Worm (Caenorhabditis elegans) whole organism, L4 larva: ENCODE data around the gene C09E7.10.

Experiments
- D1046.2 ChIP-seq: fragments of 200-800 bp; sonication (Bioruptor generic); IDR thresholded peaks from 2 replicates; pipeline ENCODE4 v1.3.6; 2022; ENCODE audit warnings: missing genetic modification characterization, missing compliant biosample characterization
- F10B5.3 ChIP-seq: sonication (generic microtip); optimal IDR thresholded peaks from 2 replicates; lab custom pipeline; 2016; ENCODE audit warnings: mild to moderate bottlenecking, missing genetic modification characterization, missing compliant biosample characterization
- F26F4.8 ChIP-seq: fragments of 200-800 bp; sonication (Bioruptor generic); conservative IDR thresholded peaks from 2 replicates; pipeline ENCODE4 v1.3.6; 2022; ENCODE audit warnings: missing genetic modification characterization, missing compliant biosample characterization
- F49E8.2 ChIP-seq: sonication (generic microtip); optimal IDR thresholded peaks from 2 replicates; lab custom pipeline; 2016; ENCODE audit warnings: missing compliant biosample characterization, mild to moderate bottlenecking, missing genetic modification characterization, borderline replicate concordance
- ZK546.5 ChIP-seq, 2 experiments: sonication (generic microtip); optimal IDR thresholded peaks; 2 replicates each; lab custom pipeline; 2017; ENCODE audit warnings: missing biosample characterization in 2 of 2, missing genetic modification characterization in 2 of 2
- aha-1 ChIP-seq: fragments of 150-350 bp; peaks from one replicate; lab custom pipeline; 2014; ENCODE audit warnings: missing biosample characterization, missing genetic modification characterization
- attf-4 ChIP-seq: sonication (generic microtip); optimal IDR thresholded peaks from 3 replicates; lab custom pipeline; 2017; ENCODE audit warnings: missing biosample characterization, missing genetic modification characterization
- ceh-62 ChIP-seq: sonication (generic microtip); optimal IDR thresholded peaks from 2 replicates; lab custom pipeline; 2017; ENCODE audit warnings: missing biosample characterization, missing genetic modification characterization
- ces-1 ChIP-seq: fragments of 150-350 bp; sonication (generic microtip); optimal IDR thresholded peaks from 4 replicates; lab custom pipeline; 2014; ENCODE audit warnings: missing biosample characterization, missing genetic modification reagents, missing genetic modification characterization
- ctbp-1 ChIP-seq: fragments of 200-800 bp; sonication (Bioruptor generic); IDR thresholded peaks from 2 replicates; pipeline ENCODE4 v1.3.6; 2022; ENCODE audit warnings: missing genetic modification reagents, missing genetic modification characterization, missing compliant biosample characterization
- daf-16 ChIP-seq, 3 experiments: sonication (generic microtip); optimal IDR thresholded peaks; 2 replicates each; lab custom pipeline; 2016 to 2017; ENCODE audit warnings: missing genetic modification characterization in 3 of 3, missing genetic modification reagents in 3 of 3, mild to moderate bottlenecking in 2 of 3, missing compliant biosample characterization in 2 of 3, missing biosample characterization in 1 of 3, moderate library complexity in 1 of 3
- dmd-6 ChIP-seq: fragments of 200-800 bp; sonication (Bioruptor generic); IDR thresholded peaks from 2 replicates; pipeline ENCODE4 v1.3.6; 2022; ENCODE audit warnings: missing genetic modification reagents, missing genetic modification characterization, missing compliant biosample characterization
- dmd-9 ChIP-seq: fragments of 200-800 bp; sonication (Bioruptor generic); IDR thresholded peaks from 2 replicates; pipeline ENCODE4 v1.3.6; 2022; ENCODE audit warnings: missing genetic modification reagents, missing genetic modification characterization, missing compliant biosample characterization
- dve-1 ChIP-seq: sonication (generic microtip); optimal IDR thresholded peaks from 2 replicates; lab custom pipeline; 2017; ENCODE audit warnings: antibody characterized with exemption, mild to moderate bottlenecking, missing genetic modification characterization, missing compliant biosample characterization; ENCODE audit not compliant: insufficient read depth
- fkh-10 ChIP-seq: fragments of 150-350 bp; optimal IDR thresholded peaks from 2 replicates; lab custom pipeline; 2014; ENCODE audit warnings: missing biosample characterization, missing genetic modification reagents, missing genetic modification characterization
- hif-1 ChIP-seq, 2 experiments: sonication (generic microtip); optimal IDR thresholded peaks; 2 replicates each; lab custom pipeline; 2016 to 2017; ENCODE audit warnings: missing compliant biosample characterization in 2 of 2, missing genetic modification characterization in 2 of 2, missing genetic modification reagents in 2 of 2, missing genotype in 2 of 2, mild to moderate bottlenecking in 1 of 2
- hmg-1.1 ChIP-seq: fragments of 200-800 bp; sonication (Bioruptor generic); IDR thresholded peaks from 2 replicates; pipeline ENCODE4 v1.3.6; 2022; ENCODE audit warnings: missing genetic modification reagents, missing genetic modification characterization, missing compliant biosample characterization
- lim-7 ChIP-seq: fragments of 200-800 bp; sonication (Bioruptor generic); IDR thresholded peaks from 2 replicates; pipeline ENCODE4 v1.3.6; 2022; ENCODE audit warnings: missing genetic modification characterization, missing compliant biosample characterization
- lin-13 ChIP-seq: fragments of 150-350 bp; optimal IDR thresholded peaks from 2 replicates; lab custom pipeline; 2014; ENCODE audit warnings: missing biosample characterization, missing genetic modification reagents, missing genetic modification characterization
- lin-15B ChIP-seq: fragments of 150-350 bp; sonication (generic microtip); optimal IDR thresholded peaks from 3 replicates; lab custom pipeline; 2014; ENCODE audit warnings: missing biosample characterization, missing genetic modification characterization
- lin-39 ChIP-seq: fragments of 150-350 bp; optimal IDR thresholded peaks from 2 replicates; lab custom pipeline; 2014; ENCODE audit warnings: missing biosample characterization, missing genetic modification reagents, missing genetic modification characterization
- mdt-29 ChIP-seq: fragments of 200-800 bp; sonication (Bioruptor generic); IDR thresholded peaks from 2 replicates; pipeline ENCODE4 v1.3.6; 2022; ENCODE audit warnings: missing genetic modification reagents, missing genetic modification characterization, missing compliant biosample characterization
- mes-2 ChIP-seq: sonication (generic microtip); optimal IDR thresholded peaks from 2 replicates; lab custom pipeline; 2016; ENCODE audit warnings: missing genotype, mild to moderate bottlenecking, missing genetic modification characterization, missing compliant biosample characterization; ENCODE audit not compliant: poor library complexity, severe bottlenecking
- mxl-3 ChIP-seq: fragments of 200-800 bp; sonication (Bioruptor generic); optimal IDR thresholded peaks from 2 replicates; lab custom pipeline; 2018; ENCODE audit warnings: mild to moderate bottlenecking, missing genetic modification characterization, missing compliant biosample characterization
- nhr-10 ChIP-seq: fragments of 150-350 bp; optimal IDR thresholded peaks from 2 replicates; lab custom pipeline; 2014; ENCODE audit warnings: missing biosample characterization, missing genetic modification characterization
- nhr-102 ChIP-seq: sonication (generic microtip); optimal IDR thresholded peaks from 2 replicates; lab custom pipeline; 2016; ENCODE audit warnings: mild to moderate bottlenecking, missing genetic modification characterization, moderate library complexity, missing compliant biosample characterization
- nhr-25 ChIP-seq: sonication (generic microtip); optimal IDR thresholded peaks from 2 replicates; lab custom pipeline; 2017; ENCODE audit warnings: missing genetic modification characterization, mild to moderate bottlenecking, missing compliant biosample characterization, antibody characterized with exemption, moderate library complexity, borderline replicate concordance; ENCODE audit not compliant: insufficient read depth
- nhr-76 ChIP-seq: fragments of 150-350 bp; optimal IDR thresholded peaks from 2 replicates; lab custom pipeline; 2014; ENCODE audit warnings: missing biosample characterization, missing genetic modification characterization
- nhr-77 ChIP-seq: fragments of 150-350 bp; optimal IDR thresholded peaks from 2 replicates; lab custom pipeline; 2014; ENCODE audit warnings: missing biosample characterization, missing genetic modification characterization
- pha-4 ChIP-seq, 2 experiments: fragments of 150-350 bp in 1 of 2; fragments of 200-800 bp in 1 of 2; sonication (Bioruptor generic) in 1 of 2; IDR thresholded peaks in 1 of 2; optimal IDR thresholded peaks in 1 of 2; 2 replicates each; pipeline versions ENCODE4 v1.3.6 to Lab custom; 2014 to 2022; ENCODE audit warnings: missing genetic modification characterization in 2 of 2, missing genetic modification reagents in 2 of 2, missing biosample characterization in 1 of 2, missing compliant biosample characterization in 1 of 2
- php-3 ChIP-seq: fragments of 200-800 bp; sonication (Bioruptor generic); IDR thresholded peaks from 2 replicates; pipeline ENCODE4 v1.3.6; 2022; ENCODE audit warnings: missing genetic modification reagents, missing genetic modification characterization, missing compliant biosample characterization
- saeg-2 ChIP-seq: fragments of 200-800 bp; sonication (Bioruptor generic); IDR thresholded peaks from 2 replicates; pipeline ENCODE4 v1.3.6; 2022; ENCODE audit warnings: missing genetic modification reagents, missing genetic modification characterization, missing compliant biosample characterization
- sdz-12 ChIP-seq: fragments of 200-800 bp; sonication (Bioruptor generic); optimal IDR thresholded peaks from 2 replicates; lab custom pipeline; 2018; ENCODE audit warnings: mild to moderate bottlenecking, missing genetic modification characterization, missing compliant biosample characterization
- set-16 ChIP-seq: fragments of 200-800 bp; sonication (Bioruptor generic); IDR thresholded peaks from 2 replicates; pipeline ENCODE4 v1.3.6; 2022; ENCODE audit warnings: missing genetic modification reagents, missing genetic modification characterization, missing compliant biosample characterization
- skn-1 ChIP-seq: fragments of 150-350 bp; optimal IDR thresholded peaks from 2 replicates; lab custom pipeline; 2014; ENCODE audit warnings: missing biosample characterization, missing genetic modification characterization
- snpc-1.2 ChIP-seq: fragments of 200-800 bp; sonication (Bioruptor generic); IDR thresholded peaks from 2 replicates; pipeline ENCODE4 v1.3.6; 2022; ENCODE audit warnings: missing genetic modification reagents, missing genetic modification characterization, missing compliant biosample characterization
- tag-97 ChIP-seq: fragments of 200-800 bp; sonication (Bioruptor generic); IDR thresholded peaks from 2 replicates; pipeline ENCODE4 v1.3.6; 2022; ENCODE audit warnings: missing genetic modification characterization, missing compliant biosample characterization
- unc-39 ChIP-seq: sonication (generic microtip); optimal IDR thresholded peaks from 2 replicates; lab custom pipeline; 2017; ENCODE audit warnings: missing biosample characterization, missing genetic modification characterization
- zfp-2 ChIP-seq: sonication (generic microtip); optimal IDR thresholded peaks from 2 replicates; lab custom pipeline; 2016; ENCODE audit warnings: mild to moderate bottlenecking, missing genetic modification characterization, missing compliant biosample characterization
- ztf-7 ChIP-seq: fragments of 150-350 bp; optimal IDR thresholded peaks from 2 replicates; lab custom pipeline; 2014; ENCODE audit warnings: missing biosample characterization, missing genetic modification characterization

The C09E7.10 gene

ce11 chrIII:6478256-6479004, 41.4 kb downstream of the C09E7.10 start, which contains the start of gene zip-8:
TSS of gene zip-8 (plus strand) at chrIII:6478955.
- TF ChIP-seq ceh-62 = no peak
- TF ChIP-seq nhr-25 (tag; lab: Kevin White, UChicago) = no peak
- no peak for TF ChIP-seq sdz-12 (GFP tag; lab: Kevin White, UChicago)
- no peak for TF ChIP-seq ZK546.5 (tag; optimal IDR thresholded peaks at IDR 0.05; lab: Kevin White, UChicago)
- TF ChIP-seq F26F4.8 (GFP tag; lab: Robert Waterston, UW) = no peak
- peak; percentile 66 for TF ChIP-seq set-16 (GFP tag; lab: Robert Waterston, UW)
- no peak for TF ChIP-seq dmd-9 (GFP tag; lab: Robert Waterston, UW)
- TF ChIP-seq pha-4 (GFP tag; IDR thresholded peaks at IDR 0.05; lab: Robert Waterston, UW) = no peak
- TF ChIP-seq pha-4 (tag; optimal IDR thresholded peaks at IDR 0.05; lab: Kevin White, UChicago) = no peak
- TF ChIP-seq F10B5.3 (tag; lab: Kevin White, UChicago) = no peak
- no peak for TF ChIP-seq saeg-2 (GFP tag; lab: Robert Waterston, UW)
- TF ChIP-seq daf-16 (GFP tag; optimal IDR thresholded peaks at IDR 0.05; lab: Kevin White, UChicago) = no peak
- no peak for TF ChIP-seq daf-16 (tag; optimal IDR thresholded peaks at IDR 0.05; lab: Kevin White, UChicago)
- TF ChIP-seq mdt-29 = no peak
- TF ChIP-seq nhr-10 (tag; lab: Kevin White, UChicago) = no peak
- peak; percentile 71 for TF ChIP-seq aha-1 (tag; lab: Kevin White, UChicago)
- no peak for TF ChIP-seq hif-1 (tag; optimal IDR thresholded peaks at IDR 0.05; lab: Kevin White, UChicago)

ce11 chrIII:6476380-6476779, 43.5 kb downstream of the C09E7.10 start:
- TF ChIP-seq fkh-10 (no peak), dmd-6 (GFP tag; lab: Robert Waterston, UW) (no peak), unc-39 (no peak), ces-1 (GFP tag; lab: Kevin White, UChicago) (no peak), hmg-1.1 (no peak), D1046.2 (GFP tag; lab: Robert Waterston, UW) (no peak), dve-1 (no peak), lin-39 (tag; lab: Kevin White, UChicago) (no peak), php-3 (GFP tag; lab: Robert Waterston, UW) (no peak), mes-2 (tag; lab: Kevin White, UChicago) (no peak), lin-13 (no peak), skn-1 (tag; lab: Kevin White, UChicago) (no peak), ztf-7 (tag; lab: Kevin White, UChicago) (no peak)

ce11 chrIII:6471451-6471850, 48.4 kb downstream of the C09E7.10 start, which contains the start of gene wht-6:
TSS of gene wht-6 (plus strand) at chrIII:6471751.
- TF ChIP-seq snpc-1.2 (GFP tag; lab: Robert Waterston, UW) = no peak
- TF ChIP-seq mdt-29 = no peak
- no peak for TF ChIP-seq nhr-76 (tag; lab: Kevin White, UChicago)
- no peak for TF ChIP-seq mxl-3 (GFP tag; lab: Kevin White, UChicago)
- no peak for TF ChIP-seq lin-15B (tag; lab: Kevin White, UChicago)
- no peak for TF ChIP-seq nhr-77 (tag; lab: Kevin White, UChicago)
- TF ChIP-seq attf-4 = no peak
- no peak for TF ChIP-seq ctbp-1 (GFP tag; lab: Robert Waterston, UW)
- TF ChIP-seq zfp-2 = no peak
- no peak for TF ChIP-seq F49E8.2 (tag; lab: Kevin White, UChicago)
- TF ChIP-seq nhr-102 (tag; lab: Kevin White, UChicago) = no peak
- TF ChIP-seq aha-1 (tag; lab: Kevin White, UChicago) = no peak
- no peak for TF ChIP-seq php-3 (GFP tag; lab: Robert Waterston, UW)
- no peak for TF ChIP-seq nhr-25 (tag; lab: Kevin White, UChicago)
- no peak for TF ChIP-seq lim-7 (GFP tag; lab: Robert Waterston, UW)
- TF ChIP-seq tag-97 (GFP tag; lab: Robert Waterston, UW) = no peak
- TF ChIP-seq, all 104 proteins: peak for 0
